Worm (Caenorhabditis elegans) whole organism, young adult: ENCODE data around the gene C45G9.12.

ENCODE experiments used
- B0035.1 ChIP-seq: sonication (generic microtip); optimal IDR thresholded peaks from 2 replicates; lab custom pipeline; 2016; ENCODE audit warnings: missing genetic modification characterization, mild to moderate bottlenecking, missing compliant biosample characterization, missing genotype, missing genetic modification reagents
- B0261.1 ChIP-seq: sonication (generic microtip); optimal IDR thresholded peaks from 2 replicates; lab custom pipeline; 2016; ENCODE audit warnings: mild to moderate bottlenecking, missing genetic modification characterization, moderate library complexity, missing compliant biosample characterization
- D2030.7 ChIP-seq: fragments of 200-800 bp; sonication (Bioruptor generic); IDR thresholded peaks from 2 replicates; pipeline ENCODE4 v1.3.6; 2022; ENCODE audit warnings: missing genetic modification reagents, missing genetic modification characterization, missing compliant biosample characterization
- F55B11.4 ChIP-seq: sonication (generic microtip); optimal IDR thresholded peaks from 2 replicates; lab custom pipeline; 2016; ENCODE audit warnings: missing compliant biosample characterization, missing genetic modification characterization, borderline replicate concordance; ENCODE audit not compliant: insufficient read depth
- T07F8.4 ChIP-seq: sonication (generic microtip); optimal IDR thresholded peaks from 2 replicates; lab custom pipeline; 2016; ENCODE audit warnings: mild to moderate bottlenecking, missing genetic modification characterization, moderate library complexity, missing compliant biosample characterization
- T26A5.8 ChIP-seq: sonication (generic microtip); optimal IDR thresholded peaks from 2 replicates; lab custom pipeline; 2016; ENCODE audit warnings: missing genetic modification characterization, missing compliant biosample characterization
- Y95B8A.8 ChIP-seq: fragments of 200-800 bp; sonication (Bioruptor generic); IDR thresholded peaks from 2 replicates; pipeline ENCODE4 v1.3.6; 2022; ENCODE audit warnings: missing genetic modification reagents, missing genetic modification characterization, missing compliant biosample characterization
- ZK185.1 ChIP-seq: sonication (generic microtip); optimal IDR thresholded peaks from 2 replicates; lab custom pipeline; 2016; ENCODE audit warnings: mild to moderate bottlenecking, missing genetic modification characterization, missing compliant biosample characterization; ENCODE audit not compliant: poor library complexity, severe bottlenecking
- akir-1 ChIP-seq: fragments of 200-800 bp; sonication (Bioruptor generic); optimal IDR thresholded peaks from 2 replicates; lab custom pipeline; 2018; ENCODE audit warnings: mild to moderate bottlenecking, missing genetic modification characterization, moderate library complexity, missing compliant biosample characterization
- aptf-3 ChIP-seq: fragments of 200-800 bp; sonication (Bioruptor generic); IDR thresholded peaks from 2 replicates; pipeline ENCODE4 v1.3.6; 2022; ENCODE audit warnings: missing genetic modification characterization, missing compliant biosample characterization
- athp-1 ChIP-seq: sonication (generic microtip); optimal IDR thresholded peaks from 2 replicates; lab custom pipeline; 2017; ENCODE audit warnings: mild to moderate bottlenecking, missing genetic modification characterization, missing compliant biosample characterization
- attf-6 ChIP-seq: fragments of 200-800 bp; sonication (Bioruptor generic); IDR thresholded peaks from 2 replicates; pipeline ENCODE4 v1.3.6; 2022; ENCODE audit warnings: missing genetic modification reagents, missing genetic modification characterization, missing compliant biosample characterization
- bed-2 ChIP-seq: fragments of 200-800 bp; sonication (Bioruptor generic); IDR thresholded peaks from 2 replicates; pipeline ENCODE4 v1.3.6; 2022; ENCODE audit warnings: missing genetic modification reagents, missing genetic modification characterization, missing compliant biosample characterization
- ccch-3 ChIP-seq: fragments of 200-800 bp; sonication (Bioruptor generic); optimal IDR thresholded peaks from 2 replicates; lab custom pipeline; 2018; ENCODE audit warnings: mild to moderate bottlenecking, missing genetic modification characterization, missing compliant biosample characterization
- cebp-1 ChIP-seq, 2 experiments: fragments of 200-800 bp in 1 of 2; sonication (Bioruptor generic) in 1 of 2; sonication (generic microtip) in 1 of 2; IDR thresholded peaks in 1 of 2; optimal IDR thresholded peaks in 1 of 2; 2 replicates each; pipeline versions ENCODE4 v1.3.6 to Lab custom; 2017 to 2022; ENCODE audit warnings: missing compliant biosample characterization in 2 of 2, missing genetic modification characterization in 2 of 2, mild to moderate bottlenecking in 1 of 2, missing genetic modification reagents in 1 of 2, moderate library complexity in 1 of 2
- ceh-27 ChIP-seq: fragments of 200-800 bp; sonication (Bioruptor generic); optimal IDR thresholded peaks from 2 replicates; lab custom pipeline; 2018; ENCODE audit warnings: mild to moderate bottlenecking, missing genetic modification characterization, moderate library complexity, missing compliant biosample characterization
- die-1 ChIP-seq: sonication (generic microtip); optimal IDR thresholded peaks from 2 replicates; lab custom pipeline; 2016; ENCODE audit warnings: missing genotype, mild to moderate bottlenecking, missing genetic modification characterization, missing compliant biosample characterization
- efl-1 ChIP-seq: fragments of 150-350 bp; optimal IDR thresholded peaks from 2 replicates; lab custom pipeline; 2014; ENCODE audit warnings: missing biosample characterization, missing genetic modification reagents, missing genetic modification characterization
- egl-18 ChIP-seq: fragments of 200-800 bp; sonication (Bioruptor generic); IDR thresholded peaks from 2 replicates; pipeline ENCODE4 v1.3.6; 2022; ENCODE audit warnings: missing genetic modification reagents, missing genetic modification characterization, missing compliant biosample characterization
- egl-44 ChIP-seq: fragments of 200-800 bp; sonication (Bioruptor generic); IDR thresholded peaks from 2 replicates; pipeline ENCODE4 v1.3.6; 2022; ENCODE audit warnings: missing genetic modification reagents, missing genetic modification characterization, missing compliant biosample characterization
- egrh-3 ChIP-seq: fragments of 200-800 bp; sonication (Bioruptor generic); IDR thresholded peaks from 2 replicates; pipeline ENCODE4 v1.3.6; 2022; ENCODE audit warnings: missing genetic modification reagents, missing genetic modification characterization, missing compliant biosample characterization
- ekl-4 ChIP-seq: fragments of 200-800 bp; sonication (Bioruptor generic); IDR thresholded peaks from 2 replicates; pipeline ENCODE4 v1.3.6; 2022; ENCODE audit warnings: missing genetic modification reagents, missing genetic modification characterization, missing compliant biosample characterization
- let-607 ChIP-seq, 2 experiments: fragments of 200-800 bp in 1 of 2; sonication (Bioruptor generic) in 1 of 2; sonication (generic microtip) in 1 of 2; optimal IDR thresholded peaks; 2 replicates each; lab custom pipeline; 2016 to 2018; ENCODE audit warnings: mild to moderate bottlenecking in 2 of 2, missing compliant biosample characterization in 2 of 2, missing genetic modification characterization in 2 of 2, moderate library complexity in 2 of 2, missing genotype in 1 of 2
- lin-35 ChIP-seq, 3 experiments: fragments of 150-350 bp in 2 of 3; sonication (generic microtip) in 1 of 3; optimal IDR thresholded peaks; 2 replicates each; lab custom pipeline; 2014 to 2018; ENCODE audit warnings: missing biosample characterization in 3 of 3, missing genetic modification characterization in 3 of 3, missing genetic modification reagents in 3 of 3
- lir-1 ChIP-seq: fragments of 200-800 bp; sonication (Bioruptor generic); conservative IDR thresholded peaks from 2 replicates; pipeline ENCODE4 v1.3.6; 2022; ENCODE audit warnings: missing genetic modification reagents, missing genetic modification characterization, missing compliant biosample characterization
- lsl-1 ChIP-seq: fragments of 200-800 bp; sonication (Bioruptor generic); optimal IDR thresholded peaks from 2 replicates; lab custom pipeline; 2018; ENCODE audit warnings: mild to moderate bottlenecking, missing genetic modification characterization, moderate library complexity, missing compliant biosample characterization
- lsy-27 ChIP-seq: sonication (generic microtip); optimal IDR thresholded peaks from 2 replicates; lab custom pipeline; 2017; ENCODE audit warnings: missing genetic modification characterization, mild to moderate bottlenecking, missing compliant biosample characterization, antibody characterized with exemption, missing genotype, borderline replicate concordance; ENCODE audit not compliant: insufficient read depth
- madf-3 ChIP-seq: fragments of 200-800 bp; sonication (Bioruptor generic); IDR thresholded peaks from 2 replicates; pipeline ENCODE4 v1.3.6; 2022; ENCODE audit warnings: missing genetic modification reagents, missing genetic modification characterization, missing compliant biosample characterization
- mcd-1 ChIP-seq: fragments of 200-800 bp; sonication (Bioruptor generic); IDR thresholded peaks from 2 replicates; pipeline ENCODE4 v1.3.6; 2022; ENCODE audit warnings: missing genetic modification reagents, missing genetic modification characterization, missing compliant biosample characterization
- mel-28 ChIP-seq: sonication (generic microtip); optimal IDR thresholded peaks from 2 replicates; lab custom pipeline; 2016; ENCODE audit warnings: borderline replicate concordance, mild to moderate bottlenecking, missing genetic modification characterization, missing compliant biosample characterization
- nfya-1 ChIP-seq: sonication (generic microtip); optimal IDR thresholded peaks from 2 replicates; lab custom pipeline; 2017; ENCODE audit warnings: antibody characterized with exemption, missing compliant biosample characterization, missing genetic modification characterization, borderline replicate concordance; ENCODE audit not compliant: insufficient read depth
- nhr-120 ChIP-seq: fragments of 200-800 bp; sonication (Bioruptor generic); IDR thresholded peaks from 2 replicates; pipeline ENCODE4 v1.3.6; 2022; ENCODE audit warnings: missing genetic modification characterization, missing compliant biosample characterization
- nhr-27 ChIP-seq: fragments of 200-800 bp; sonication (Bioruptor generic); optimal IDR thresholded peaks from 2 replicates; lab custom pipeline; 2018; ENCODE audit warnings: mild to moderate bottlenecking, missing genetic modification characterization, moderate library complexity, missing compliant biosample characterization
- nhr-80 ChIP-seq: sonication (generic microtip); optimal IDR thresholded peaks from 2 replicates; lab custom pipeline; 2016; ENCODE audit warnings: missing genetic modification characterization, missing compliant biosample characterization
- nhr-90 ChIP-seq: sonication (generic microtip); optimal IDR thresholded peaks from 2 replicates; lab custom pipeline; 2016; ENCODE audit warnings: missing genotype, mild to moderate bottlenecking, missing genetic modification characterization, missing compliant biosample characterization
- rec-8 ChIP-seq, 2 experiments: sonication (generic microtip); optimal IDR thresholded peaks; 2 replicates each; lab custom pipeline; 2016; ENCODE audit warnings: mild to moderate bottlenecking in 2 of 2, missing genetic modification characterization in 2 of 2, missing genetic modification reagents in 2 of 2, missing genotype in 2 of 2, missing biosample characterization in 1 of 2, missing compliant biosample characterization in 1 of 2, moderate library complexity in 1 of 2
- rpc-1 ChIP-seq, 2 experiments: fragments of 150-350 bp in 1 of 2; sonication (generic microtip) in 1 of 2; optimal IDR thresholded peaks; 2 replicates each; lab custom pipeline; 2014 to 2018; ENCODE audit warnings: missing biosample characterization in 1 of 2, missing genetic modification characterization in 1 of 2, missing genetic modification reagents in 1 of 2, missing genotype in 1 of 2
- somi-1 ChIP-seq: fragments of 200-800 bp; sonication (Bioruptor generic); optimal IDR thresholded peaks from 2 replicates; lab custom pipeline; 2018; ENCODE audit warnings: mild to moderate bottlenecking, missing genetic modification characterization, missing compliant biosample characterization
- unc-130 ChIP-seq: sonication (generic microtip); optimal IDR thresholded peaks from 2 replicates; lab custom pipeline; 2016; ENCODE audit warnings: missing genetic modification reagents, missing genetic modification characterization, missing compliant biosample characterization
- xnd-1 ChIP-seq: sonication (generic microtip); optimal IDR thresholded peaks from 2 replicates; lab custom pipeline; 2016; ENCODE audit warnings: missing genotype, missing genetic modification reagents, missing genetic modification characterization, missing compliant biosample characterization
- zfh-2 ChIP-seq: fragments of 200-800 bp; sonication (Bioruptor generic); conservative IDR thresholded peaks from 2 replicates; pipeline ENCODE4 v1.3.6; 2022; ENCODE audit warnings: missing genetic modification reagents, missing genetic modification characterization, missing compliant biosample characterization
- zim-3 ChIP-seq: sonication (generic microtip); optimal IDR thresholded peaks from 2 replicates; lab custom pipeline; 2017; ENCODE audit warnings: mild to moderate bottlenecking, missing genetic modification characterization, moderate library complexity, missing compliant biosample characterization
- ztf-25 ChIP-seq: fragments of 200-800 bp; sonication (Bioruptor generic); IDR thresholded peaks from 2 replicates; pipeline ENCODE4 v1.3.6; 2022; ENCODE audit warnings: missing genetic modification reagents, missing genetic modification characterization, missing compliant biosample characterization
- ztf-6 ChIP-seq: fragments of 200-800 bp; sonication (Bioruptor generic); IDR thresholded peaks from 2 replicates; pipeline ENCODE4 v1.3.6; 2022; ENCODE audit warnings: missing genetic modification reagents, missing genetic modification characterization, missing compliant biosample characterization

Gene C45G9.12

DNA sequence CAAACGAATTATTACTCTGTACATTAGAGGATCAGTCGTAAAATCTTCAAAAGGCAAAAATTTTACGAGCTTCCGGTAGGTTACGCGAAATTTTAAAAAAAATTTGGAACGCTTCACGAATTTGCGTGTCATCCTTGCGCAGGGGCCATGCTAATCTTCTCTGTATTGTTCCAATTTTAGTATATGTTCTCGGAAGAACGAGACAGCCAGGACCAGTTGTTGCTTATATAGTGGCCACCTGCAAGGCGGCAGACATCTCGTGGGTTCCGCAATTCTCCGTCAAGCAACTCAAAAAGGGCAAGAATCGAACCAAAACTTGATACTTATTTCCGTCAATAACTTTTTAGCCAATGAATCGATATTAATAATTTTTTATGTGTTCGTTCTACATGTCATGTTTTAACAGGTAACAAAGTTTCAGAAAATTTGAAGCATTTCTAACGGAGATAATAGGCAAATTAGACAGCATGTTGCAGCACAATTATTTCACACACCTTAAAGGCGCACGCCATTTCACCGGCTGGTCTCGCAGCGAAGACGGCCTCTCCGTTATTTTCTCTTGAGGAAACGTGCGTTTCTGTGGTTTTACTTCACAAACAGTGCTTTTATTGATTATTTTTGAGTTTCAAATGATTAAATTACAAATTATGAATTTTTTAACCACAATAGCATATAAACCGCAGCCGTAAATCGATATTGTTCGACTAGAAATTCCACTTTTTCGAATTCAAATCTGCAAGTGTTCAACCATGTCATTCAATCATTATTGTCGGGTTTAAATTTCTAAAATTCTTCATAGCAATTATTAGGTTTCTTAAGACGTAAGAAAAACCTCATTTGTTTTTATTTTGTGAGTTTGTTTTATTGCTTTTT lies 9.5 kb upstream of the C45G9.12 start (continued):
- TF ChIP-seq B0261.1 (tag; lab: Kevin White, UChicago) (peak; percentile 75), zim-3 (peak; percentile 86), Y95B8A.8 (peak; percentile 90), lsy-27 (tag; lab: Kevin White, UChicago) (peak; percentile 9), zfh-2 (GFP tag; lab: Robert Waterston, UW) (no peak), egrh-3 (0 out of 2 replicates have a peak, but pooled peaks have one; percentile 28), nfya-1 (no peak), somi-1 (GFP tag; lab: Kevin White, UChicago) (peak; percentile 39), ztf-6 (GFP tag; lab: Robert Waterston, UW) (0 out of 2 replicates have a peak, but pooled peaks have one; percentile 65), let-607 (tag; optimal IDR thresholded peaks at IDR 0.05; lab: Kevin White, UChicago) (peak; percentile 61 to 65), unc-130 (GFP tag; lab: Kevin White, UChicago) (peak; percentile 79), attf-6 (GFP tag; lab: Robert Waterston, UW) (peak; percentile 70), nhr-80 (tag; lab: Kevin White, UChicago) (peak; percentile 55), xnd-1 (tag; lab: Kevin White, UChicago) (peak; percentile 63), die-1 (tag; lab: Kevin White, UChicago) (peak; percentile 91), B0035.1 (tag; lab: Kevin White, UChicago) (peak; percentile 80), rpc-1 (optimal IDR thresholded peaks at IDR 0.05; lab: Kevin White, UChicago) (peak; percentile 70), rpc-1 (tag; optimal IDR thresholded peaks at IDR 0.05; lab: Kevin White, UChicago) (peak; percentile 89), akir-1 (no peak), ceh-27 (GFP tag; lab: Kevin White, UChicago) (peak; percentile 65), ztf-25 (GFP tag; lab: Robert Waterston, UW) (peak; percentile 95), lsl-1 (GFP tag; lab: Kevin White, UChicago) (peak; percentile 61), mcd-1 (peak; percentile 87), nhr-90 (tag; lab: Kevin White, UChicago) (peak; percentile 89), T26A5.8 (tag; lab: Kevin White, UChicago) (peak; percentile 81), ZK185.1 (tag; lab: Kevin White, UChicago) (peak; percentile 93), rec-8 (tag; optimal IDR thresholded peaks at IDR 0.05; lab: Kevin White, UChicago) (peak; percentile 57 to 90), cebp-1 (GFP tag; IDR thresholded peaks at IDR 0.05; lab: Robert Waterston, UW) (peak; percentile 59), cebp-1 (tag; optimal IDR thresholded peaks at IDR 0.05; lab: Kevin White, UChicago) (peak; percentile 83), T07F8.4 (tag; lab: Kevin White, UChicago) (peak; percentile 40), efl-1 (GFP tag; lab: Kevin White, UChicago) (peak; percentile 25), mel-28 (peak; percentile 40), lir-1 (GFP tag; lab: Robert Waterston, UW) (peak; percentile 53; the same call in 1 of the 2 replicates), ekl-4 (peak; percentile 91), egl-18 (GFP tag; lab: Robert Waterston, UW) (peak; percentile 78), bed-2 (GFP tag; lab: Robert Waterston, UW) (peak; percentile 75), athp-1 (peak; percentile 87), ccch-3 (no peak), F55B11.4 (tag; lab: Kevin White, UChicago) (peak; percentile 2), aptf-3 (peak; percentile 93), madf-3 (GFP tag; lab: Robert Waterston, UW) (peak; percentile 76; the same call in 1 of the 2 replicates), egl-44 (GFP tag; lab: Robert Waterston, UW) (peak; percentile 80), lin-35 (GFP tag; optimal IDR thresholded peaks at IDR 0.05; lab: Kevin White, UChicago) (peak in 2 of 3 experiments; percentile 9 to 74), D2030.7 (peak; percentile 83), nhr-120 (no peak), nhr-27 (tag; lab: Kevin White, UChicago) (no peak)
